Fruit fly (Drosophila melanogaster) S2 (cell line): ENCODE measurements around the gene gny.

ENCODE experiments used
- CG8478 ChIP-seq: fragments of >200 bp; optimal IDR thresholded peaks from 2 replicates; lab custom pipeline; 2018
- CTCF ChIP-seq, 2 experiments: fragments of >200 bp; optimal IDR thresholded peaks; 2 replicates each; lab custom pipeline; 2018

gny gene

dm6 chr2L:10395642-10396487 lies 16.0 kb downstream of the gny start, which contains the start of gene Mdh1:
Gene Mdh1 (minus strand): TSS chr2L:10396332.
- TF ChIP-seq CG8478 (lab: Kevin White, UChicago): no peak
- TF ChIP-seq CTCF (optimal IDR thresholded peaks at IDR 0.05; lab: Kevin White, UChicago): no peak

DNA sequence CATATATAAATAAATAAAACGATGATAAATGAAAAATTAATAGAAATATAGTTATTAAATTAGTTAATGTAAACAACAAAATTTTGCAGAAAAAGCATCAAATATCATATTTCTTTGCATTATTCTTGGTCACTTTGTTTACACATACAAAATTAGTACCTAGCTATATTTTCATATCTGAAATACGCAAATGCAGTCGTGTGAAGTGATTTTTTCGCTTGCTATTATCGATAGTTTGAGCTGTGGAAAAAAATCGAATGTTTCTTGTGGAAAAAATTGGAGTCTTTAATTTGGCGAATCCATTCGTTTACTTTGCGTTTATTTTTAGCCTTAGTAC lies 16.6 kb downstream of the gny start, which contains the start of gene Cnot4:
Cnot4 (plus strand) TSS at position 229 of the 337 bp plus-strand sequence.
- TF ChIP-seq CG8478 (lab: Kevin White, UChicago) (no peak), CTCF (optimal IDR thresholded peaks at IDR 0.05; lab: Kevin White, UChicago) (no peak)

DNA sequence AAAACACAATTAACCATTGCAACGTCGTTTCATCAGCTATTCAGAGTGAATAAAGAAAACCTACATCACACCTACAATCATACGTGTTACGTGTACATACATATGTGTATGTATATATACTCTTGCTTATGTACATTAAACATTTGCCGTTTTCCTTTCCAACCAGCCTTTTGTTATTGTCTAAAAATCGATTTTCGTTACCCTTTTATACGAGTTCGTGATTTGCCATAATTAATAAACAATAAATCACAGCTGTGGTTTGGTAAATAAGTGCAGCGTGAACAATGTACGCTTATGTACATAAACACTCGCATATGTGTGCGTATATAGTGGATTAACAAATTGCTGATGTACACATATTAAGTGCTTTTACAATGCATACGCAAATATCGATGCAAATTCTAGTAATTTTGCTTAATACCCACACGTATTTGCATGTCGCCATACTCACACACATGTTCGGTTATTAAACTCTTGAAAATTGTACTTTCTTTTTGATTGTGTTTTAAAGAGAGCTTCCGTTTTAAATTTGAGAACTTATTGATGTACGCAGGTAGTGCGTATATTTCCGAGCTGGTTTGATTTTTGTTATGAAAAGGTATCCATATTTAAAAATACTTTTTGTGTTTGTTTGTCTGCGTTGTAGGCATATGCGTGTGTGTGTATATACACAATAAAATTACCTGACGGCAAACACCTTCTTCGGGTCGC lies 17.1 kb downstream of the gny start:
- TF ChIP-seq CG8478 (lab: Kevin White, UChicago) (no peak), CTCF (optimal IDR thresholded peaks at IDR 0.05; lab: Kevin White, UChicago) (no peak)

dm6 chr2L:10403803-10404315 lies 24.0 kb downstream of the gny start:
- TF ChIP-seq CG8478 (lab: Kevin White, UChicago): no peak
- TF ChIP-seq CTCF (optimal IDR thresholded peaks at IDR 0.05; lab: Kevin White, UChicago): no peak

DNA sequence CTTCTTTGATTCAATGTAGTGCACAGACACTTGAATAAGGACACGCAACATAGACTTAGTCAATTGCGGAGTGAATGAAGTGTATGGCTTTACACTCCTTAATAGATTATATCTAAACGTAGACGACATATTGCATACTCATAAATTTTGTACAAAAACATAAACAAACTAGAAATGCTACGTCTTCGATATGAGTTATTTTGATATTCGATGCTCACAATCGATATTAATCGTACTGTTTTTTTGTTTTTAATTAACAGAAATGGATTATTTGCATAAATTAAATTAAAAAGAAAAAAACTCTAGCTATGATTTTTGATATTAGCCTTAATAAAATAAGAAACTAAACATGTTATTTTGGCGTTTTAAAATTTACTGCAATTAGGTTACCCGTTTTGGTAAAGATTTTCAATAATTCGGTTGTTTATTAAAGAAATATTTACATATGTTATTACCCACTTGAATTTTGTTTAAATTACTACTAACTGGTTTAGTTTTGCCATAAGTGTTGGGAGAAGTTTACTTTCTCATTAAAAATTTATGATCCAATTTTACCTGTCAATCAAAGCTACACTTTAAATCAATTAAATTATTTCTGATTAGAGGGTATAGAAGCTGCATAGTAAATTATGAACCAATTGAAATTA lies 25.2 kb downstream of the gny start, which contains the start of the genes CG17768, LSm-4 and Ir31a:
CG17768 (minus strand) TSS at position 196 of the 647 bp plus-strand sequence.
LSm-4 (minus strand) TSS at position 196 of the 647 bp plus-strand sequence.
Ir31a (plus strand) TSS at position 558 of the 647 bp plus-strand sequence.
- TF ChIP-seq CTCF (optimal IDR thresholded peaks at IDR 0.05; lab: Kevin White, UChicago): no peak
- no peak for TF ChIP-seq CG8478 (lab: Kevin White, UChicago)

- TF ChIP-seq CTCF (optimal IDR thresholded peaks at IDR 0.05; lab: Kevin White, UChicago): peak in 1 of 2 experiments; percentile 11
- TF ChIP-seq CG8478 (lab: Kevin White, UChicago): no peak
Measured at dm6 chr2L:10408122-10408576, 28.2 kb downstream of the gny start, which contains the start of the genes Ip259 and RpS27A. Gene Ip259 (plus strand): TSS chr2L:10408352. Gene RpS27A (plus strand): TSS chr2L:10408352.

DNA sequence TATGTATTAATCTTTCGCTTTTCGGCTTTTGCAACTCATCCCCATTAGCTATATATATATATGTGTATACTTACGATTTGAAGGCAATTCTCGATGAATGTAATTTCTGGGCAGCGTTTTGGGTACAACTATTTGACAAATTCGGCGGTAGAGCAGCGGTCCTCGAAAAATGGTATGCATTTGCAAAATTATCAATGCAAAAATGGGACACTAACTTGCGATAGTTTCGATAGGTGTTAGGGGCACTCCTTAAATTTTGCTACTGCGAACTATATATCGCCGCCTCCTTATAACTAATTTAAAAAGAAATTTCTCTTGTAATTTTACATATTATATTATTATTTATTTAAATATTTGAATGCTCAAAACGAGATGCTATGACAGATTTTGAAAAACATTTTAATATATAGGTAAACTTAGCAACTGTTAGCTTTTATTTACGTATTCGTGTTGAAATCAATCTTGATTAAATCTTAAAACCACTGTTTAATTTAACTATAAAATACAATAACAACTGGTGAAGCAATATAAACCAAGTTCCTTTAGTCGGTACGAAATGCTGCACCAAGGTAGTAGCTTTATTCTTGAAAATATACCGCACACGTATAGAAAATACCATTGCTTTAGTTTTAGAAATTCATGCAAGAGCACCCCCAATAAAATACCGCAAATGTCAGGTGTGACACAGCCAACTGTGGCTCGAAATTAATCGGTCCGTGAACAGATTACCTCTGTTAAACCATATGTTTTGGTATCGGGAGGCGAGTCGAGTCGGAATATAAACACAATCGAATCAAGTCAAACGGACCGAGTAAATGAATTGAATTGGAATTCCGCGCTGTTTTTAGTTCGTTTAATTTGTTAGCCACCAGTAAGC lies 33.6 kb downstream of the gny start, which contains the start of the genes CG5355 and Klp31E:
CG5355 (minus strand) TSS at position 213 of the 877 bp plus-strand sequence.
Klp31E (plus strand) TSS at position 767 of the 877 bp plus-strand sequence.
- TF ChIP-seq CTCF (optimal IDR thresholded peaks at IDR 0.05; lab: Kevin White, UChicago) (no peak), CG8478 (lab: Kevin White, UChicago) (no peak)

DNA sequence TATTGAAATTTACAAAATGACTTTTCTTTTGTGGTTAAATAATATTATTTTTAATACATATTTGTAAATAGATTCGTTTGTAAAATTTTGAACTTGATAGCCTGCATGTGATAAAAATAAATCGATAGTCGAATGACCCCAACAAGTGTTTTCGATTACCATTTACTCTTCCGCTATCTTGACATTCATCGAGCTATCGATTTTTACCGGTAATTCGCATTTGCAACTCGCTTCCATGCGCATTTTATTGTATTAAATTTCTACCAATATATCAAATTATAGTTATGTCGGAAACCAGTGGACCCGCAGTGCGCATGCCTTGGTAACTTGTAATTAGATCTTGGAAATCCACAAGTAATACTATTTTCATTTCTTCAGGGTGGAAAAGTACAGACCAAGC lies 39.1 kb downstream of the gny start, which contains the start of gene RfC3:
RfC3 (plus strand) TSS at position 210 of the 400 bp plus-strand sequence.
- TF ChIP-seq CG8478 (lab: Kevin White, UChicago) (no peak), CTCF (optimal IDR thresholded peaks at IDR 0.05; lab: Kevin White, UChicago) (no peak)

DNA sequence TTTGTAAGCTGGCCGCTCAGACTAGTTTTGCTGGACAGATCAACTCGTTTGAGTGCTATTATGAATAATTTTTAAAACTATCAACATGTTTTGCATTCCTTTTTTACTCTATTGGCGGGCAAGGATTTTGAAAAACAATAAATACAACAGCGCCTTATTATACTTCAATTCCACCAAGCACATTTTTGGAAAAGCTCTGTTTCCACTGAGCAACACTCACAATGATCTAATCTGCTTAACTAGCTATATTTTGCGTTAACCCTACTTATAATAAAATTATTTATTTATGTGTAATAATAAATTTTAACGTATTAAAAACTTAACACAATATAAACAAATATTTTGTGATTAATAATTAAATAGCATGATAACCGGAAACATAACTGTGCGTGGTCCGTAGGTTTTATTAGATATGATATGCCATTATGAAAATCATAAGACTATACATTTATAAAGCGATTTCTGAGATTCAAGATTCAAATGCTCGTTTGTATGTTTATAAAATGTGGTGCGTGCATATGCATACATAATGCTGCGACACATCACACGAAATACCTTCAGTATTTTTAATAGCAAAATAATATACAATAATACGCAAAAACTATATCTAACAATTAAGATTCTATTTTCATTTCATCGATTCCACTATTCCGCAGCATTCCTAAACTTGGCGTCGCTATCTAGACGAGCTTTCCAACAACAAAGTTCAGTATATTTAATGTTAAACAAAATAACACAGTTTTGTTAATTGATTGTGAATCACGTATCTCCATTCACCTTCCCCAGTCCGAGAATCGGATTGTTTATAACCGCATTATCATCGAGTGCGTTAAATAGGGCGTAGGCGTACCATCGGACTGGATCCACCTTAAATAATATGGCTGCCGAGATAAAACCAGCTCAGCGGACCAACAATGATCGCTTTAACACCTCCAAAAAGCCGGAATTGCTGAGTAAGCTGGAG lies 43.0 kb downstream of the gny start, which contains the start of the genes pie and Wdfy2:
pie (minus strand) TSS at position 138 of the 964 bp plus-strand sequence.
Wdfy2 (plus strand) TSS at position 649 of the 964 bp plus-strand sequence.
- no peak for TF ChIP-seq CTCF (optimal IDR thresholded peaks at IDR 0.05; lab: Kevin White, UChicago)
- TF ChIP-seq CG8478 (lab: Kevin White, UChicago): no peak

DNA sequence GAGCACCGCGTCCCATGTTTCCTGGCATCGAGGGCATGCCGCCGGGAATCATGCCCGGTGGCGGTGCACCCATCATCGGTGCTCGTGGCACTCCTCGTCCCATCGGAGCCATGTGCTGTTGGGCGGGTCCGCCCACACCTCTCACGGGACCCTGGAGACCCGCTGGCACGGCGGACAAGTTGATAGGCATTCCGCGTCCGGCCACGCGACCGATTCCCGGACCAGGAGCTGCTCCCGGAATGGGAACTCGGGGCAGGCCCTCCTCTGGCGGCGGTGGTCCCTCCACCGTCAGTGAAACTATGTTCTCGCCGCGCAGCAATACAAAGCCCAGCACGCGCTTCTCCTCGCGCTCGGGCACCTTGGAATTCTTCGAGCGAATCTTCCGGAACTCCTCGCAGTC lies 45.7 kb downstream of the gny start:
- TF ChIP-seq CTCF (optimal IDR thresholded peaks at IDR 0.05; lab: Kevin White, UChicago) (no peak), CG8478 (lab: Kevin White, UChicago) (no peak)

- TF ChIP-seq CTCF (optimal IDR thresholded peaks at IDR 0.05; lab: Kevin White, UChicago) (no peak), CG8478 (lab: Kevin White, UChicago) (no peak)
Measured at dm6 chr2L:10426534-10427048, 46.7 kb downstream of the gny start, which contains the start of the genes SmB and KdelR. Gene SmB (minus strand): TSS chr2L:10426627. Gene KdelR (plus strand): TSS chr2L:10426887.
